Worm (Caenorhabditis elegans) whole organism, early embryonic: ENCODE results near the gene E04F6.6.

ENCODE experiments used
- B0310.2 ChIP-seq: sonication (generic microtip); optimal IDR thresholded peaks from 2 replicates; lab custom pipeline; 2016; ENCODE audit warnings: mild to moderate bottlenecking, missing genetic modification characterization, missing compliant biosample characterization
- F13C5.2 ChIP-seq: sonication (generic microtip); optimal IDR thresholded peaks from 2 replicates; lab custom pipeline; 2017; ENCODE audit warnings: mild to moderate bottlenecking, missing genetic modification characterization, inconsistent platforms, missing compliant biosample characterization
- aly-1 ChIP-seq: sonication (generic microtip); optimal IDR thresholded peaks from 2 replicates; lab custom pipeline; 2016; ENCODE audit warnings: missing genetic modification characterization, missing compliant biosample characterization
- ama-1 ChIP-seq: fragments of 150-350 bp; optimal IDR thresholded peaks from 2 replicates; lab custom pipeline; 2014
- ceh-36 ChIP-seq: sonication (generic microtip); optimal IDR thresholded peaks from 2 replicates; lab custom pipeline; 2016; ENCODE audit warnings: missing genetic modification characterization, inconsistent platforms, missing compliant biosample characterization
- ets-7 ChIP-seq: sonication (generic microtip); optimal IDR thresholded peaks from 2 replicates; lab custom pipeline; 2016; ENCODE audit warnings: missing genotype, missing genetic modification characterization, missing compliant biosample characterization
- flt-1 ChIP-seq: fragments of 200-800 bp; sonication (Bioruptor generic); IDR thresholded peaks from 2 replicates; pipeline ENCODE4 v1.3.6; 2022; ENCODE audit warnings: missing genetic modification characterization, missing compliant biosample characterization
- hmbx-1 ChIP-seq: sonication (generic microtip); optimal IDR thresholded peaks from 2 replicates; lab custom pipeline; 2016; ENCODE audit warnings: mild to moderate bottlenecking, missing genetic modification characterization, missing compliant biosample characterization
- hmg-4 ChIP-seq: fragments of 200-800 bp; sonication (Bioruptor generic); optimal IDR thresholded peaks from 2 replicates; lab custom pipeline; 2018; ENCODE audit warnings: mild to moderate bottlenecking, missing genetic modification characterization, missing compliant biosample characterization
- hnd-1 ChIP-seq: sonication (generic microtip); optimal IDR thresholded peaks from 2 replicates; lab custom pipeline; 2016; ENCODE audit warnings: missing genetic modification characterization, missing compliant biosample characterization
- sea-1 ChIP-seq: fragments of 200-800 bp; sonication (Bioruptor generic); conservative IDR thresholded peaks from 2 replicates; pipeline ENCODE4 v1.3.6; 2022; ENCODE audit warnings: missing genetic modification characterization, missing compliant biosample characterization
- tbx-11 ChIP-seq: fragments of 200-800 bp; sonication (Bioruptor generic); IDR thresholded peaks from 2 replicates; pipeline ENCODE4 v1.3.6; 2022; ENCODE audit warnings: missing genetic modification characterization, missing compliant biosample characterization
- tbx-37 ChIP-seq: fragments of 200-800 bp; sonication (Bioruptor generic); conservative IDR thresholded peaks from 2 replicates; pipeline ENCODE4 v1.3.6; 2022; ENCODE audit warnings: missing genetic modification reagents, missing genetic modification characterization, missing compliant biosample characterization
- tra-4 ChIP-seq: sonication (generic microtip); optimal IDR thresholded peaks from 2 replicates; lab custom pipeline; 2017; ENCODE audit warnings: missing genetic modification characterization, missing compliant biosample characterization

- no peak for TF ChIP-seq ama-1
- TF ChIP-seq tbx-37: no peak
- TF ChIP-seq flt-1 (GFP tag; lab: Robert Waterston, UW): no peak
- TF ChIP-seq sea-1 (GFP tag; lab: Robert Waterston, UW): no peak
- no peak for TF ChIP-seq tra-4
- no peak for TF ChIP-seq ceh-36 (tag; lab: Kevin White, UChicago)
- TF ChIP-seq aly-1: no peak
- no peak for TF ChIP-seq B0310.2
- TF ChIP-seq ets-7 (tag; lab: Kevin White, UChicago): no peak
- no peak for TF ChIP-seq hmg-4 (GFP tag; lab: Kevin White, UChicago)
- no peak for TF ChIP-seq hmbx-1 (tag; lab: Kevin White, UChicago)
- TF ChIP-seq tbx-11 (GFP tag; lab: Robert Waterston, UW): no peak
- no peak for TF ChIP-seq hnd-1
- TF ChIP-seq F13C5.2 (tag; lab: Kevin White, UChicago): no peak
These were observed 26.6 kb upstream of the E04F6.6 start, which contains the start of gene clh-3 for ce11 chrII:7225864-7226522.
